Worm (Caenorhabditis elegans) whole organism, late embryonic: ENCODE data around the gene srh-257.
A peak's percentile ranks its signal among the peaks of the same experiment; 100 is the strongest.

Experiments
- C08G9.2 ChIP-seq: sonication (generic microtip); optimal IDR thresholded peaks from 2 replicates; lab custom pipeline; 2016; ENCODE audit warnings: mild to moderate bottlenecking, missing genetic modification characterization, moderate library complexity, missing compliant biosample characterization
- K02D7.2 ChIP-seq: sonication (generic microtip); optimal IDR thresholded peaks from 2 replicates; lab custom pipeline; 2017; ENCODE audit warnings: mild to moderate bottlenecking, missing genetic modification characterization, missing compliant biosample characterization
- T23F11.4 ChIP-seq: fragments of 200-800 bp; sonication (Bioruptor generic); optimal IDR thresholded peaks from 2 replicates; lab custom pipeline; 2018; ENCODE audit warnings: mild to moderate bottlenecking, missing genetic modification characterization, missing compliant biosample characterization
- Y22D7AL.16 ChIP-seq: sonication (generic microtip); optimal IDR thresholded peaks from 2 replicates; lab custom pipeline; 2016; ENCODE audit warnings: missing genetic modification characterization, missing compliant biosample characterization
- ahr-1 ChIP-seq: sonication (generic microtip); optimal IDR thresholded peaks from 2 replicates; lab custom pipeline; 2016; ENCODE audit warnings: missing genetic modification characterization, missing compliant biosample characterization
- ama-1 ChIP-seq: fragments of 150-350 bp; optimal IDR thresholded peaks from 2 replicates; lab custom pipeline; 2014
- ceh-14 ChIP-seq: sonication (generic microtip); optimal IDR thresholded peaks from 2 replicates; lab custom pipeline; 2016; ENCODE audit warnings: missing genotype, missing genetic modification characterization, missing compliant biosample characterization
- ceh-19 ChIP-seq: fragments of 200-800 bp; sonication (Bioruptor generic); optimal IDR thresholded peaks from 2 replicates; lab custom pipeline; 2018; ENCODE audit warnings: mild to moderate bottlenecking, missing genetic modification characterization, missing compliant biosample characterization
- ceh-2 ChIP-seq: sonication (generic microtip); optimal IDR thresholded peaks from 2 replicates; lab custom pipeline; 2016; ENCODE audit warnings: missing genotype, missing genetic modification characterization, missing compliant biosample characterization
- ceh-22 ChIP-seq: sonication (generic microtip); optimal IDR thresholded peaks from 2 replicates; lab custom pipeline; 2017; ENCODE audit warnings: missing biosample characterization, missing genetic modification characterization
- ceh-31 ChIP-seq: sonication (generic microtip); optimal IDR thresholded peaks from 2 replicates; lab custom pipeline; 2016; ENCODE audit warnings: missing genetic modification characterization, missing compliant biosample characterization
- ceh-45 ChIP-seq: fragments of 200-800 bp; sonication (Bioruptor generic); IDR thresholded peaks from 2 replicates; pipeline ENCODE4 v1.3.6; 2022; ENCODE audit warnings: missing genetic modification reagents, missing genetic modification characterization, missing compliant biosample characterization
- ceh-9 ChIP-seq: sonication (generic microtip); optimal IDR thresholded peaks from 2 replicates; lab custom pipeline; 2016; ENCODE audit warnings: mild to moderate bottlenecking, missing genetic modification characterization, inconsistent platforms, missing compliant biosample characterization
- che-1 ChIP-seq: sonication (generic microtip); optimal IDR thresholded peaks from 2 replicates; lab custom pipeline; 2016; ENCODE audit warnings: mild to moderate bottlenecking, missing genetic modification characterization, missing compliant biosample characterization
- dmd-4 ChIP-seq: sonication (generic microtip); optimal IDR thresholded peaks from 2 replicates; lab custom pipeline; 2016; ENCODE audit warnings: borderline replicate concordance, missing genetic modification characterization, missing compliant biosample characterization
- dve-1 ChIP-seq: sonication (generic microtip); optimal IDR thresholded peaks from 2 replicates; lab custom pipeline; 2017; ENCODE audit warnings: antibody characterized with exemption, mild to moderate bottlenecking, missing genetic modification characterization, missing compliant biosample characterization
- elt-2 ChIP-seq: sonication (generic microtip); optimal IDR thresholded peaks from 2 replicates; lab custom pipeline; 2016; ENCODE audit warnings: missing genetic modification reagents, missing genetic modification characterization, missing compliant biosample characterization
- ets-4 ChIP-seq: sonication (generic microtip); optimal IDR thresholded peaks from 2 replicates; lab custom pipeline; 2016; ENCODE audit warnings: missing genetic modification characterization, missing compliant biosample characterization
- eyg-1 ChIP-seq: sonication (generic microtip); optimal IDR thresholded peaks from 2 replicates; lab custom pipeline; 2016; ENCODE audit warnings: missing genotype, missing genetic modification characterization, missing compliant biosample characterization
- fkh-10 ChIP-seq: fragments of 150-350 bp; optimal IDR thresholded peaks from 2 replicates; lab custom pipeline; 2014; ENCODE audit warnings: missing biosample characterization, missing genetic modification reagents, missing genetic modification characterization
- gmeb-2 ChIP-seq: sonication (generic microtip); optimal IDR thresholded peaks from 2 replicates; lab custom pipeline; 2016; ENCODE audit warnings: missing genetic modification characterization, inconsistent platforms, missing compliant biosample characterization
- hlh-13 ChIP-seq: fragments of 200-800 bp; sonication (Bioruptor generic); optimal IDR thresholded peaks from 2 replicates; lab custom pipeline; 2018; ENCODE audit warnings: mild to moderate bottlenecking, missing genetic modification characterization, missing compliant biosample characterization
- hlh-15 ChIP-seq: sonication (generic microtip); optimal IDR thresholded peaks from 2 replicates; lab custom pipeline; 2016; ENCODE audit warnings: missing genetic modification characterization, missing compliant biosample characterization
- lin-11 ChIP-seq: fragments of 200-800 bp; sonication (Bioruptor generic); optimal IDR thresholded peaks from 2 replicates; lab custom pipeline; 2018; ENCODE audit warnings: mild to moderate bottlenecking, missing genetic modification characterization, missing compliant biosample characterization
- odd-2 ChIP-seq: sonication (generic microtip); optimal IDR thresholded peaks from 2 replicates; lab custom pipeline; 2017; ENCODE audit warnings: antibody characterized with exemption, mild to moderate bottlenecking, missing genetic modification characterization, missing compliant biosample characterization
- pag-3 ChIP-seq: sonication (generic microtip); optimal IDR thresholded peaks from 2 replicates; lab custom pipeline; 2016; ENCODE audit warnings: missing compliant biosample characterization, missing genetic modification characterization, borderline replicate concordance
- pat-9 ChIP-seq: fragments of 200-800 bp; sonication (Bioruptor generic); optimal IDR thresholded peaks from 2 replicates; lab custom pipeline; 2018; ENCODE audit warnings: mild to moderate bottlenecking, missing genetic modification characterization, moderate library complexity, missing compliant biosample characterization
- pax-1 ChIP-seq: fragments of 150-350 bp; optimal IDR thresholded peaks from 2 replicates; lab custom pipeline; 2014; ENCODE audit warnings: missing biosample characterization, missing genetic modification characterization
- pha-4 ChIP-seq: fragments of 150-350 bp; optimal IDR thresholded peaks from 2 replicates; lab custom pipeline; 2018; ENCODE audit warnings: missing biosample characterization, missing genetic modification reagents, missing genetic modification characterization
- pqm-1 ChIP-seq: sonication (generic microtip); optimal IDR thresholded peaks from 2 replicates; lab custom pipeline; 2016; ENCODE audit warnings: missing genetic modification characterization, missing compliant biosample characterization
- pros-1 ChIP-seq: fragments of 150-350 bp; optimal IDR thresholded peaks from 2 replicates; lab custom pipeline; 2014; ENCODE audit warnings: missing biosample characterization, missing genetic modification reagents, missing genetic modification characterization
- ref-2 ChIP-seq: sonication (generic microtip); optimal IDR thresholded peaks from 2 replicates; lab custom pipeline; 2016; ENCODE audit warnings: missing genetic modification characterization, missing compliant biosample characterization
- tbx-2 ChIP-seq: sonication (generic microtip); optimal IDR thresholded peaks from 2 replicates; lab custom pipeline; 2016; ENCODE audit warnings: missing genetic modification characterization, missing compliant biosample characterization
- ttx-3 ChIP-seq: sonication (generic microtip); optimal IDR thresholded peaks from 2 replicates; lab custom pipeline; 2016; ENCODE audit warnings: missing genetic modification reagents, missing genetic modification characterization, missing compliant biosample characterization
- unc-3 ChIP-seq, 2 experiments: fragments of 200-800 bp in 1 of 2; sonication (Bioruptor generic) in 1 of 2; sonication (generic microtip) in 1 of 2; conservative IDR thresholded peaks in 1 of 2; optimal IDR thresholded peaks in 1 of 2; 2 replicates each; pipeline versions ENCODE4 v1.3.6 to Lab custom; 2016 to 2022; ENCODE audit warnings: missing compliant biosample characterization in 2 of 2, missing genetic modification characterization in 2 of 2, missing genetic modification reagents in 1 of 2
- unc-42 ChIP-seq: sonication (generic microtip); optimal IDR thresholded peaks from 2 replicates; lab custom pipeline; 2016; ENCODE audit warnings: missing genotype, missing genetic modification characterization, missing compliant biosample characterization
- unc-55 ChIP-seq: sonication (generic microtip); optimal IDR thresholded peaks from 2 replicates; lab custom pipeline; 2017; ENCODE audit warnings: missing biosample characterization, missing genetic modification reagents, missing genetic modification characterization
- unc-86 ChIP-seq: sonication (generic microtip); optimal IDR thresholded peaks from 2 replicates; lab custom pipeline; 2016; ENCODE audit warnings: missing genetic modification characterization, missing compliant biosample characterization

Gene srh-257

ce11 chrV:15425368-15426091, 18.5 kb downstream of the srh-257 start, which contains the start of gene Y36E3A.2:
Y36E3A.2 (plus strand) TSS chrV:15426041.
- no peak for TF ChIP-seq lin-11 (tag; lab: Kevin White, UChicago)
- TF ChIP-seq gmeb-2 (tag; lab: Kevin White, UChicago), result no peak
- TF ChIP-seq dmd-4 (tag; lab: Kevin White, UChicago), result no peak
- no peak for TF ChIP-seq pag-3 (tag; lab: Kevin White, UChicago)
- TF ChIP-seq ceh-22 (tag; lab: Kevin White, UChicago), result no peak
- no peak for TF ChIP-seq che-1 (tag; lab: Kevin White, UChicago)
- TF ChIP-seq ceh-45 (GFP tag; lab: Robert Waterston, UW), result no peak
- no peak for TF ChIP-seq ceh-19 (GFP tag; lab: Kevin White, UChicago)
- no peak for TF ChIP-seq unc-3 (GFP tag; conservative IDR thresholded peaks at IDR 0.05; lab: Robert Waterston, UW)
- no peak for TF ChIP-seq unc-3 (tag; optimal IDR thresholded peaks at IDR 0.05; lab: Kevin White, UChicago)
- TF ChIP-seq, all 69 proteins: peak for 0

- TF ChIP-seq che-1 (tag; lab: Kevin White, UChicago), result no peak
- no peak for TF ChIP-seq pqm-1
- no peak for TF ChIP-seq ceh-9 (tag; lab: Kevin White, UChicago)
- no peak for TF ChIP-seq ceh-2 (tag; lab: Kevin White, UChicago)
- no peak for TF ChIP-seq unc-3 (GFP tag; conservative IDR thresholded peaks at IDR 0.05; lab: Robert Waterston, UW)
- no peak for TF ChIP-seq unc-3 (tag; optimal IDR thresholded peaks at IDR 0.05; lab: Kevin White, UChicago)
These were observed 19.9 kb downstream of the srh-257 start, which contains the start of gene fbxa-209 for ce11 chrV:15426944-15427343. fbxa-209 (minus strand) TSS chrV:15427044.

- no peak for TF ChIP-seq unc-86 (tag; lab: Kevin White, UChicago)
- TF ChIP-seq ceh-45 (GFP tag; lab: Robert Waterston, UW), result 0 out of 2 replicates have a peak, but pooled peaks have one; percentile 28
- TF ChIP-seq, all 69 proteins: peak for 1
These were observed 24.5 kb downstream of the srh-257 start for ce11 chrV:15431322-15432052.

- TF ChIP-seq K02D7.2 (tag; lab: Kevin White, UChicago) (no peak), pat-9 (no peak), tbx-2 (tag; lab: Kevin White, UChicago) (no peak), ahr-1 (no peak), hlh-15 (tag; lab: Kevin White, UChicago) (no peak), ceh-14 (tag; lab: Kevin White, UChicago) (no peak), pax-1 (tag; lab: Kevin White, UChicago) (no peak), T23F11.4 (GFP tag; lab: Kevin White, UChicago) (no peak), gmeb-2 (tag; lab: Kevin White, UChicago) (no peak), ama-1 (lab: Kevin White, UChicago) (no peak), dve-1 (tag; lab: Kevin White, UChicago) (no peak), unc-42 (tag; lab: Kevin White, UChicago) (no peak), ref-2 (tag; lab: Kevin White, UChicago) (no peak), ceh-31 (tag; lab: Kevin White, UChicago) (no peak), odd-2 (tag; lab: Kevin White, UChicago) (no peak), ets-4 (no peak), pros-1 (tag; lab: Kevin White, UChicago) (no peak), ttx-3 (no peak)
- TF ChIP-seq, all 69 proteins: peak for 0
These were observed 25.4 kb downstream of the srh-257 start, which contains the start of gene T26H5.8 for ce11 chrV:15432457-15432856. T26H5.8 (minus strand) TSS chrV:15432726.

ce11 chrV:15434647-15435046, 27.6 kb downstream of the srh-257 start:
- TF ChIP-seq Y22D7AL.16, result no peak
- no peak for TF ChIP-seq elt-2 (tag; lab: Kevin White, UChicago)
- no peak for TF ChIP-seq K02D7.2 (tag; lab: Kevin White, UChicago)
- TF ChIP-seq unc-55 (GFP tag; lab: Kevin White, UChicago), result no peak
- TF ChIP-seq ceh-19 (GFP tag; lab: Kevin White, UChicago), result no peak
- no peak for TF ChIP-seq dve-1 (tag; lab: Kevin White, UChicago)
- TF ChIP-seq C08G9.2 (tag; lab: Kevin White, UChicago), result no peak
- TF ChIP-seq pros-1 (tag; lab: Kevin White, UChicago), result no peak
- TF ChIP-seq fkh-10 (GFP tag; lab: Kevin White, UChicago), result no peak
- TF ChIP-seq hlh-13 (GFP tag; lab: Kevin White, UChicago), result no peak
- TF ChIP-seq pha-4 (tag; lab: Kevin White, UChicago), result no peak
- no peak for TF ChIP-seq eyg-1 (tag; lab: Kevin White, UChicago)
